Fruit fly (Drosophila melanogaster) whole organism, embryonic: ENCODE data around the gene CG3448.

Experiments
- BEAF-32 ChIP-seq: fragments of 200-800 bp; sonication (Bioruptor generic); optimal IDR thresholded peaks from 3 replicates; lab custom pipeline; 2017; ENCODE audit warnings: missing biosample characterization, missing genetic modification characterization, mild to moderate bottlenecking, moderate library complexity, missing genetic modification reagents
- CG10209 ChIP-seq: fragments of 200-800 bp; sonication (Bioruptor generic); optimal IDR thresholded peaks from 3 replicates; lab custom pipeline; 2017; ENCODE audit warnings: missing biosample characterization, mild to moderate bottlenecking, missing genetic modification characterization, missing genetic modification reagents
- CG10321 ChIP-seq: fragments of 200-800 bp; sonication (Bioruptor generic); IDR thresholded peaks from 2 replicates; pipeline ENCODE4 v1.3.6; 2022; ENCODE audit warnings: missing biosample characterization, missing genetic modification characterization
- CG13287 ChIP-seq: fragments of 200-800 bp; sonication (Bioruptor generic); IDR thresholded peaks from 2 replicates; pipeline ENCODE4 v1.3.6; 2022; ENCODE audit warnings: missing biosample characterization, missing genetic modification characterization; ENCODE audit not compliant: partially characterized antibody
- CG14014 ChIP-seq: fragments of 200-800 bp; sonication (Bioruptor generic); IDR thresholded peaks from 2 replicates; pipeline ENCODE4 v1.3.6; 2022; ENCODE audit warnings: missing biosample characterization, missing genetic modification characterization
- CG15601 ChIP-seq: fragments of 200-800 bp; sonication (Bioruptor generic); optimal IDR thresholded peaks from 3 replicates; lab custom pipeline; 2019; ENCODE audit warnings: missing biosample characterization, mild to moderate bottlenecking, missing genetic modification characterization, moderate library complexity
- CG16813 ChIP-seq: fragments of 200-800 bp; sonication (Bioruptor generic); IDR thresholded peaks from 3 replicates; pipeline ENCODE4 v1.3.6; 2022; ENCODE audit warnings: missing biosample characterization, missing genetic modification characterization; ENCODE audit not compliant: partially characterized antibody
- CG30403 ChIP-seq: fragments of 200-800 bp; sonication (Bioruptor generic); optimal IDR thresholded peaks from 3 replicates; lab custom pipeline; 2016; ENCODE audit warnings: missing biosample characterization, missing genetic modification characterization
- CG32772 ChIP-seq: fragments of 200-800 bp; sonication (Bioruptor generic); IDR thresholded peaks from 2 replicates; pipeline ENCODE4 v1.3.6; 2022; ENCODE audit warnings: missing biosample characterization, missing genetic modification characterization
- CG4328 ChIP-seq: fragments of 200-800 bp; sonication (Bioruptor generic); optimal IDR thresholded peaks from 3 replicates; lab custom pipeline; 2017; ENCODE audit warnings: missing biosample characterization, missing genetic modification reagents, missing genetic modification characterization
- CG4617 ChIP-seq: fragments of 200-800 bp; sonication (Bioruptor generic); optimal IDR thresholded peaks from 3 replicates; lab custom pipeline; 2016; ENCODE audit warnings: missing biosample characterization, missing genetic modification characterization, borderline replicate concordance
- CG6654 ChIP-seq: fragments of 200-800 bp; sonication (Bioruptor generic); optimal IDR thresholded peaks from 2 replicates; lab custom pipeline; 2017; ENCODE audit warnings: missing biosample characterization, mild to moderate bottlenecking, missing genetic modification characterization
- CG6791 ChIP-seq: fragments of 200-800 bp; sonication (Bioruptor generic); IDR thresholded peaks from 3 replicates; pipeline ENCODE4 v1.3.6; 2022; ENCODE audit warnings: missing biosample characterization, missing genetic modification characterization; ENCODE audit not compliant: partially characterized antibody
- CG6854 ChIP-seq: fragments of 200-800 bp; sonication (Bioruptor generic); optimal IDR thresholded peaks from 3 replicates; lab custom pipeline; 2017; ENCODE audit warnings: missing biosample characterization, mild to moderate bottlenecking, missing genetic modification characterization
- CG8089 ChIP-seq: fragments of 200-800 bp; sonication (Bioruptor generic); optimal IDR thresholded peaks from 3 replicates; lab custom pipeline; 2016; ENCODE audit warnings: missing biosample characterization, missing genetic modification characterization
- CTCF ChIP-seq: fragments of 200-800 bp; sonication (Bioruptor generic); optimal IDR thresholded peaks from 2 replicates; lab custom pipeline; 2017; ENCODE audit warnings: missing biosample characterization, mild to moderate bottlenecking, missing genetic modification characterization, moderate library complexity
- CrebB ChIP-seq: fragments of 200-800 bp; sonication (Bioruptor generic); optimal IDR thresholded peaks from 3 replicates; lab custom pipeline; 2018; ENCODE audit warnings: missing biosample characterization, mild to moderate bottlenecking, missing genetic modification characterization
- Dll ChIP-seq: fragments of 200-800 bp; sonication (Bioruptor generic); IDR thresholded peaks from 4 replicates; pipeline ENCODE4 v1.3.6; 2022; ENCODE audit warnings: missing biosample characterization, missing genetic modification characterization; ENCODE audit not compliant: partially characterized antibody
- Dp ChIP-seq: fragments of 200-800 bp; sonication (Bioruptor generic); optimal IDR thresholded peaks from 2 replicates; lab custom pipeline; 2018; ENCODE audit warnings: missing biosample characterization, mild to moderate bottlenecking, missing genetic modification characterization, moderate library complexity
- ERR ChIP-seq: fragments of 200-800 bp; sonication (Bioruptor generic); optimal IDR thresholded peaks from 2 replicates; lab custom pipeline; 2016; ENCODE audit warnings: missing biosample characterization, missing genetic modification characterization
- Gsc ChIP-seq: fragments of 200-800 bp; sonication (Bioruptor generic); IDR thresholded peaks from 2 replicates; pipeline ENCODE4 v1.3.6; 2022; ENCODE audit warnings: missing biosample characterization, missing genetic modification characterization
- H15 ChIP-seq: fragments of 200-800 bp; sonication (Bioruptor generic); IDR thresholded peaks from 3 replicates; pipeline ENCODE4 v1.3.6; 2022; ENCODE audit warnings: missing biosample characterization, missing genetic modification characterization
- HLH3B ChIP-seq: fragments of 200-800 bp; sonication (Bioruptor generic); IDR thresholded peaks from 2 replicates; pipeline ENCODE4 v1.3.6; 2022; ENCODE audit warnings: missing biosample characterization, missing genetic modification characterization
- Hand ChIP-seq: fragments of 200-800 bp; sonication (Bioruptor generic); optimal IDR thresholded peaks from 2 replicates; lab custom pipeline; 2017; ENCODE audit warnings: mild to moderate bottlenecking, missing biosample characterization, missing genetic modification reagents, missing genetic modification characterization
- HmgD ChIP-seq: fragments of 200-800 bp; sonication (Bioruptor generic); optimal IDR thresholded peaks from 3 replicates; lab custom pipeline; 2016; ENCODE audit warnings: missing biosample characterization, missing genetic modification characterization
- MESR4 ChIP-seq: fragments of 200-800 bp; sonication (Bioruptor generic); optimal IDR thresholded peaks from 2 replicates; lab custom pipeline; 2018; ENCODE audit warnings: missing biosample characterization, mild to moderate bottlenecking, missing genetic modification characterization, moderate library complexity
- Med ChIP-seq: fragments of 200-800 bp; sonication (Bioruptor generic); peaks from one replicate; lab custom pipeline; 2016; ENCODE audit warnings: missing biosample characterization, missing genetic modification characterization, mild to moderate bottlenecking, inconsistent platforms, moderate library complexity
- Meics ChIP-seq: fragments of 200-800 bp; sonication (Bioruptor generic); optimal IDR thresholded peaks from 2 replicates; lab custom pipeline; 2017; ENCODE audit warnings: missing biosample characterization, mild to moderate bottlenecking, missing genetic modification characterization
- Scr ChIP-seq: fragments of 200-800 bp; sonication (Bioruptor generic); IDR thresholded peaks from 2 replicates; pipeline ENCODE4 v1.3.6; 2022; ENCODE audit warnings: missing biosample characterization, missing genetic modification characterization; ENCODE audit not compliant: partially characterized antibody
- Side ChIP-seq: fragments of 200-800 bp; sonication (Bioruptor generic); optimal IDR thresholded peaks from 2 replicates; lab custom pipeline; 2016; ENCODE audit warnings: missing biosample characterization, missing genetic modification characterization
- Stat92E ChIP-seq, 3 experiments: fragments of >200 bp in 2 of 3; fragments of 200-800 bp in 1 of 3; sonication (Bioruptor generic) in 1 of 3; optimal IDR thresholded peaks; 2 replicates each; lab custom pipeline; 2017 to 2019; ENCODE audit warnings: missing biosample characterization in 3 of 3, missing genetic modification characterization in 3 of 3, mild to moderate bottlenecking in 1 of 3, moderate library complexity in 1 of 3
- ac ChIP-seq: fragments of 200-800 bp; sonication (Bioruptor generic); optimal IDR thresholded peaks from 3 replicates; lab custom pipeline; 2017; ENCODE audit warnings: missing biosample characterization, mild to moderate bottlenecking, missing genetic modification characterization
- az2 ChIP-seq: fragments of 200-800 bp; sonication (Bioruptor generic); optimal IDR thresholded peaks from 3 replicates; lab custom pipeline; 2016; ENCODE audit warnings: missing biosample characterization, missing genetic modification characterization
- dm ChIP-seq: fragments of 200-800 bp; sonication (Bioruptor generic); optimal IDR thresholded peaks from 3 replicates; lab custom pipeline; 2016; ENCODE audit warnings: missing biosample characterization, missing genetic modification characterization
- emc ChIP-seq: fragments of 200-800 bp; sonication (Bioruptor generic); optimal IDR thresholded peaks from 2 replicates; lab custom pipeline; 2016; ENCODE audit warnings: missing biosample characterization, missing genetic modification characterization
- esg ChIP-seq: fragments of 200-800 bp; sonication (Bioruptor generic); conservative IDR thresholded peaks from 2 replicates; pipeline ENCODE4 v1.3.6; 2022; ENCODE audit warnings: missing biosample characterization, missing genetic modification characterization
- eve ChIP-seq, 2 experiments: fragments of >200 bp; optimal IDR thresholded peaks; 2 replicates each; lab custom pipeline; 2017; ENCODE audit warnings: missing biosample characterization in 2 of 2, missing genetic modification characterization in 2 of 2
- fu2 ChIP-seq: fragments of 200-800 bp; sonication (Bioruptor generic); optimal IDR thresholded peaks from 2 replicates; lab custom pipeline; 2016; ENCODE audit warnings: missing biosample characterization, missing genetic modification characterization
- gem ChIP-seq: fragments of 200-800 bp; sonication (Bioruptor generic); optimal IDR thresholded peaks from 2 replicates; lab custom pipeline; 2019; ENCODE audit warnings: missing biosample characterization, mild to moderate bottlenecking, missing genetic modification characterization, moderate library complexity
- gfzf ChIP-seq: fragments of 200-800 bp; sonication (Bioruptor generic); optimal IDR thresholded peaks from 2 replicates; lab custom pipeline; 2016; ENCODE audit warnings: missing biosample characterization, mild to moderate bottlenecking, missing genetic modification characterization, moderate library complexity
- ken ChIP-seq: fragments of 200-800 bp; sonication (Bioruptor generic); IDR thresholded peaks from 3 replicates; pipeline ENCODE4 v1.3.6; 2022; ENCODE audit warnings: missing biosample characterization, missing genetic modification characterization
- maf-S ChIP-seq: fragments of 200-800 bp; sonication (Bioruptor generic); optimal IDR thresholded peaks from 2 replicates; lab custom pipeline; 2016; ENCODE audit warnings: missing biosample characterization, missing genetic modification characterization
- pita ChIP-seq: fragments of 200-800 bp; sonication (Bioruptor generic); optimal IDR thresholded peaks from 2 replicates; lab custom pipeline; 2017; ENCODE audit warnings: missing biosample characterization, mild to moderate bottlenecking, missing genetic modification characterization
- pnt ChIP-seq: fragments of 200-800 bp; sonication (Bioruptor generic); optimal IDR thresholded peaks from 3 replicates; lab custom pipeline; 2016; ENCODE audit warnings: missing biosample characterization, missing genetic modification characterization
- row ChIP-seq: fragments of 200-800 bp; sonication (Bioruptor generic); IDR thresholded peaks from 3 replicates; pipeline ENCODE4 v1.3.6; 2022; ENCODE audit warnings: missing biosample characterization, missing genetic modification characterization
- sens-2 ChIP-seq: fragments of 200-800 bp; sonication (Bioruptor generic); IDR thresholded peaks from 2 replicates; pipeline ENCODE4 v1.3.6; 2022; ENCODE audit warnings: missing biosample characterization, missing genetic modification characterization
- shn ChIP-seq: fragments of 200-800 bp; sonication (Bioruptor generic); optimal IDR thresholded peaks from 3 replicates; lab custom pipeline; 2016; ENCODE audit warnings: missing biosample characterization, missing genetic modification characterization
- sob ChIP-seq: fragments of 200-800 bp; sonication (Bioruptor generic); IDR thresholded peaks from 2 replicates; pipeline ENCODE4 v1.3.6; 2022; ENCODE audit warnings: missing biosample characterization, missing genetic modification characterization
- stwl ChIP-seq: fragments of 200-800 bp; sonication (Bioruptor generic); optimal IDR thresholded peaks from 3 replicates; lab custom pipeline; 2018; ENCODE audit warnings: missing biosample characterization, mild to moderate bottlenecking, missing genetic modification characterization, moderate library complexity
- vvl ChIP-seq: fragments of 200-800 bp; sonication (Bioruptor generic); IDR thresholded peaks from 2 replicates; pipeline ENCODE4 v1.3.6; 2022; ENCODE audit warnings: missing biosample characterization, missing genetic modification characterization
- wdn ChIP-seq: fragments of 200-800 bp; sonication (Bioruptor generic); IDR thresholded peaks from 2 replicates; pipeline ENCODE4 v1.3.6; 2022; ENCODE audit warnings: missing biosample characterization, missing genetic modification characterization

CG3448 gene

dm6 chr3L:9487586-9487985, 36.2 kb upstream of the CG3448 start, which contains the start of gene pall (continued):
- peak in 1 of 3 experiments; percentile 56 for TF ChIP-seq Stat92E (GFP tag; optimal IDR thresholded peaks at IDR 0.05; lab: Kevin White, UChicago)
- 0 out of 3 replicates have a peak, but pooled peaks have one; percentile 16 for TF ChIP-seq CG16813 (GFP tag; lab: Robert Waterston, UW)
- peak; percentile 43; the same call in 2 of the 4 replicates for TF ChIP-seq Dll (GFP tag; lab: Robert Waterston, UW)
- no peak for TF ChIP-seq CG6654 (GFP tag; lab: Kevin White, UChicago)
- no peak for TF ChIP-seq ac
- TF ChIP-seq MESR4: peak; percentile 85
- no peak for TF ChIP-seq CG30403 (GFP tag; lab: Kevin White, UChicago)
- peak; percentile 79 for TF ChIP-seq stwl
- TF ChIP-seq CG4617 (GFP tag; lab: Kevin White, UChicago): peak; percentile 77
- TF ChIP-seq HLH3B (GFP tag; lab: Robert Waterston, UW): no peak
- TF ChIP-seq CG15601: peak; percentile 20
- TF ChIP-seq pnt (GFP tag; lab: Kevin White, UChicago): no peak
- no peak for TF ChIP-seq eve (GFP tag; optimal IDR thresholded peaks at IDR 0.05; lab: Kevin White, UChicago)
- TF ChIP-seq CG13287 (GFP tag; lab: Robert Waterston, UW): peak; percentile 54; the same call in 1 of the 2 replicates
- no peak for TF ChIP-seq wdn (GFP tag; lab: Robert Waterston, UW)
- peak; percentile 63 for TF ChIP-seq CTCF (GFP tag; lab: Kevin White, UChicago)
- no peak for TF ChIP-seq CG8089 (GFP tag; lab: Kevin White, UChicago)
- TF ChIP-seq Hand (GFP tag; lab: Kevin White, UChicago): no peak
- peak; percentile 13 for TF ChIP-seq CG6854 (GFP tag; lab: Kevin White, UChicago)
- no peak for TF ChIP-seq CG4328 (GFP tag; lab: Kevin White, UChicago)
- TF ChIP-seq BEAF-32 (GFP tag; lab: Kevin White, UChicago): peak; percentile 19
- no peak for TF ChIP-seq Gsc
- no peak for TF ChIP-seq pita (GFP tag; lab: Kevin White, UChicago)
- no peak for TF ChIP-seq gem
- TF ChIP-seq Scr (GFP tag; lab: Robert Waterston, UW): no peak
- peak; percentile 55 for TF ChIP-seq Dp (GFP tag; lab: Kevin White, UChicago)
- TF ChIP-seq CG10321 (GFP tag; lab: Robert Waterston, UW): no peak
- TF ChIP-seq HmgD (GFP tag; lab: Kevin White, UChicago): no peak
- no peak for TF ChIP-seq CrebB
- TF ChIP-seq dm (GFP tag; lab: Kevin White, UChicago): no peak
- no peak for TF ChIP-seq esg (GFP tag; lab: Robert Waterston, UW)
- peak; percentile 12; the same call in 1 of the 3 replicates for TF ChIP-seq row
- TF ChIP-seq gfzf (GFP tag; lab: Kevin White, UChicago): peak; percentile 92
- peak; percentile 68 for TF ChIP-seq Med
- TF ChIP-seq Side: no peak

DNA sequence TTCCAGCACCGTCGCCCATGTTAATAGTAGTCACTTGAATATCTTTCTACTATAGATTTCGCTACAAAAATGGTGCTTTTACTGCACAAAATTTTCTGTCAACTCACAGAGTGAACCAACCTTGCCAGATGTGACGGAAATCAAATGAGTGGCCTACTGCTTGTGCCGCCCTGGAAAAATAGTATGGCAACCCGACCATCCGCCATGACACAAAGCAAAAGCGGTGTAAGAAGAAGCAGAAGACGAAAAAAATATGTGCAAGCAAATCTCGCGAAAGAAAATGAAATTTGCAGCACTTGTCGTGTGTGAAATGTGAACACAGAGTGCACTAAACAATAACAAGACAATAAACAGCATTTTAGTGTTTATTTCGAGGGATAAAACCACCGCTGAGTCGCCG, 25.5 kb upstream of the CG3448 start, which contains the start of the genes Uch-L5 and Jarid2:
Gene Uch-L5 (minus strand): TSS at position 137 of the 400 bp plus-strand sequence.
Gene Jarid2 (plus strand): TSS at position 210 of the 400 bp plus-strand sequence.
- TF ChIP-seq CG10209 (GFP tag; lab: Kevin White, UChicago) (peak; percentile 15), CG32772 (GFP tag; lab: Robert Waterston, UW) (peak; percentile 31; the same call in 1 of the 2 replicates), vvl (GFP tag; lab: Robert Waterston, UW) (peak; percentile 55), CG10321 (GFP tag; lab: Robert Waterston, UW) (no peak), sens-2 (GFP tag; lab: Robert Waterston, UW) (no peak), shn (GFP tag; lab: Kevin White, UChicago) (peak; percentile 46), stwl (peak; percentile 93), Meics (GFP tag; lab: Kevin White, UChicago) (peak; percentile 57), emc (peak; percentile 34), H15 (GFP tag; lab: Robert Waterston, UW) (0 out of 3 replicates have a peak, but pooled peaks have one; percentile 40), CG14014 (GFP tag; lab: Robert Waterston, UW) (no peak), CG6791 (peak; percentile 38; the same call in 1 of the 3 replicates), Side (peak; percentile 58), ken (GFP tag; lab: Robert Waterston, UW) (0 out of 3 replicates have a peak, but pooled peaks have one; percentile 47), ERR (GFP tag; lab: Kevin White, UChicago) (peak; percentile 61), maf-S (GFP tag; lab: Kevin White, UChicago) (peak; percentile 68), sob (peak; percentile 55), fu2 (GFP tag; lab: Kevin White, UChicago) (peak; percentile 56), az2 (GFP tag; lab: Kevin White, UChicago) (peak; percentile 28)
